Fruit fly (Drosophila melanogaster): ENCODE data around the gene CG33159.
A peak's percentile ranks its signal among the peaks of the same experiment; 100 is the strongest.

CG33159 gene

dm6 chr3L:3197464-3197863, 6.8 kb downstream of the CG33159 start, which contains the start of gene CG14966 (continued):
- peak; percentile 70 for TF ChIP-seq CHES-1-like (GFP tag; optimal IDR thresholded peaks at IDR 0.05)
- TF ChIP-seq NK7.1 (GFP tag; optimal IDR thresholded peaks at IDR 0.05): no peak
- TF ChIP-seq CkIIα-i1 (GFP tag; IDR thresholded peaks at IDR 0.05): no peak
- TF ChIP-seq kni (GFP tag; optimal IDR thresholded peaks at IDR 0.05): peak; percentile 20
- peak; percentile 10 for TF ChIP-seq shn (GFP tag; optimal IDR thresholded peaks at IDR 0.05)
- peak; percentile 17 for TF ChIP-seq lbe (GFP tag; optimal IDR thresholded peaks at IDR 0.05)
- TF ChIP-seq CG2199 (GFP tag; IDR thresholded peaks at IDR 0.05): peak; percentile 22; the same call in 2 of the 3 replicates
- TF ChIP-seq CG7357 (GFP tag; IDR thresholded peaks at IDR 0.05): no peak
- peak; percentile 11 for TF ChIP-seq grn (GFP tag; optimal IDR thresholded peaks at IDR 0.05)
- TF ChIP-seq CG32772 (GFP tag; IDR thresholded peaks at IDR 0.05): no peak
- no peak for TF ChIP-seq tup (GFP tag; optimal IDR thresholded peaks at IDR 0.05)
- peak; percentile 84 to 98 for TF ChIP-seq crp (GFP tag; optimal IDR thresholded peaks at IDR 0.05)
- peak; percentile 68 for TF ChIP-seq CG32532 (GFP tag; IDR thresholded peaks at IDR 0.05)
- TF ChIP-seq CG4617 (GFP tag; optimal IDR thresholded peaks at IDR 0.05; ENCODE audit: borderline replicate concordance): peak; percentile 7
- peak; percentile 57; the same call in 1 of the 2 replicates for TF ChIP-seq CG14014 (GFP tag; IDR thresholded peaks at IDR 0.05)
- no peak for TF ChIP-seq CG1647 (GFP tag; optimal IDR thresholded peaks at IDR 0.05)
- no peak for TF ChIP-seq maf-S (GFP tag; optimal IDR thresholded peaks at IDR 0.05)
- TF ChIP-seq CG10366 (GFP tag; IDR thresholded peaks at IDR 0.05): no peak
- TF ChIP-seq Side (GFP tag; optimal IDR thresholded peaks at IDR 0.05): peak; percentile 25
- TF ChIP-seq CG10654 (GFP tag; optimal IDR thresholded peaks at IDR 0.05): no peak
- no peak for TF ChIP-seq CG10565 (GFP tag; optimal IDR thresholded peaks at IDR 0.05)
- no peak for TF ChIP-seq sr (GFP tag; IDR thresholded peaks at IDR 0.05)
- peak; percentile 39 for TF ChIP-seq tin (GFP tag; optimal IDR thresholded peaks at IDR 0.05)
- TF ChIP-seq NC2α (GFP tag; optimal IDR thresholded peaks at IDR 0.05): no peak
- peak; percentile 43 for TF ChIP-seq luna (GFP tag; optimal IDR thresholded peaks at IDR 0.05)
- no peak for TF ChIP-seq ab (GFP tag; optimal IDR thresholded peaks at IDR 0.05)
- TF ChIP-seq ERR (GFP tag; optimal IDR thresholded peaks at IDR 0.05): peak; percentile 25
- TF ChIP-seq Pdp1 (GFP tag; optimal IDR thresholded peaks at IDR 0.05): peak in 1 of 2 experiments; percentile 47
- TF ChIP-seq hbn (GFP tag; IDR thresholded peaks at IDR 0.05; ENCODE audit: partially characterized antibody): peak; percentile 85
- no peak for TF ChIP-seq wek (GFP tag; optimal IDR thresholded peaks at IDR 0.05)
- no peak for TF ChIP-seq cad (GFP tag; optimal IDR thresholded peaks at IDR 0.05)
- peak; percentile 2 for TF ChIP-seq exex (tag; optimal IDR thresholded peaks at IDR 0.05)
- peak; percentile 85 for TF ChIP-seq row (GFP tag; IDR thresholded peaks at IDR 0.05)
- TF ChIP-seq CG10431 (GFP tag; optimal IDR thresholded peaks at IDR 0.05): peak; percentile 89
- TF ChIP-seq zfh2 (GFP tag; optimal IDR thresholded peaks at IDR 0.05): peak; percentile 22
- peak; percentile 38 for TF ChIP-seq Meics (GFP tag; optimal IDR thresholded peaks at IDR 0.05)
- no peak for TF ChIP-seq ham (GFP tag; IDR thresholded peaks at IDR 0.05)
- no peak for TF ChIP-seq pan (optimal IDR thresholded peaks at IDR 0.05)
- no peak for TF ChIP-seq pan (GFP tag; optimal IDR thresholded peaks at IDR 0.05 in 1 of 2, IDR thresholded peaks at IDR 0.05 in 1 of 2)
- TF ChIP-seq ttk (GFP tag; IDR thresholded peaks at IDR 0.05): peak; percentile 11; the same call in 1 of the 2 replicates
- TF ChIP-seq unpg (GFP tag; optimal IDR thresholded peaks at IDR 0.05): peak; percentile 4
- no peak for TF ChIP-seq CG18476 (GFP tag; optimal IDR thresholded peaks at IDR 0.05)
- TF ChIP-seq CG9932 (GFP tag; IDR thresholded peaks at IDR 0.05): peak; percentile 78
- TF ChIP-seq HLH4C (GFP tag; IDR thresholded peaks at IDR 0.05; ENCODE audit: partially characterized antibody): peak; percentile 76
- no peak for TF ChIP-seq sqz (GFP tag; optimal IDR thresholded peaks at IDR 0.05)
- peak; percentile 11 for TF ChIP-seq NC2β (GFP tag; optimal IDR thresholded peaks at IDR 0.05)
- TF ChIP-seq CG12104 (GFP tag; optimal IDR thresholded peaks at IDR 0.05): no peak
- TF ChIP-seq bbx (GFP tag; IDR thresholded peaks at IDR 0.05; ENCODE audit: partially characterized antibody): peak; percentile 96
- no peak for TF ChIP-seq ems (GFP tag; optimal IDR thresholded peaks at IDR 0.05)
- peak; percentile 1 for TF ChIP-seq CG10979 (tag; optimal IDR thresholded peaks at IDR 0.05)
- TF ChIP-seq dm (GFP tag; optimal IDR thresholded peaks at IDR 0.05): no peak
- peak; percentile 35 for TF ChIP-seq CG9797 (GFP tag; optimal IDR thresholded peaks at IDR 0.05)
